Worm (Caenorhabditis elegans) whole organism, young adult: ENCODE data around the gene cyp-13B2.

Experiments used
- B0019.2 ChIP-seq: fragments of 200-800 bp; sonication (Bioruptor generic); conservative IDR thresholded peaks from 2 replicates; pipeline ENCODE4 v1.3.6; 2022; ENCODE audit warnings: missing genetic modification reagents, missing genetic modification characterization, missing compliant biosample characterization
- B0336.3 ChIP-seq: fragments of 200-800 bp; sonication (Bioruptor generic); IDR thresholded peaks from 2 replicates; pipeline ENCODE4 v1.3.6; 2022; ENCODE audit warnings: missing genetic modification characterization, missing compliant biosample characterization
- C06A6.2 ChIP-seq: fragments of 200-800 bp; sonication (Bioruptor generic); conservative IDR thresholded peaks from 2 replicates; pipeline ENCODE4 v1.3.6; 2022; ENCODE audit warnings: missing genetic modification characterization, missing compliant biosample characterization
- C17E4.6 ChIP-seq: fragments of 200-800 bp; sonication (Bioruptor generic); IDR thresholded peaks from 2 replicates; pipeline ENCODE4 v1.3.6; 2022; ENCODE audit warnings: missing genetic modification reagents, missing genetic modification characterization, missing compliant biosample characterization
- T07F8.4 ChIP-seq: sonication (generic microtip); optimal IDR thresholded peaks from 2 replicates; lab custom pipeline; 2016; ENCODE audit warnings: mild to moderate bottlenecking, missing genetic modification characterization, moderate library complexity, missing compliant biosample characterization
- Y53F4B.3 ChIP-seq: fragments of 200-800 bp; sonication (Bioruptor generic); IDR thresholded peaks from 2 replicates; pipeline ENCODE4 v1.3.6; 2022; ENCODE audit warnings: missing genetic modification reagents, missing genetic modification characterization, missing compliant biosample characterization
- Y53G8AR.9 ChIP-seq: fragments of 200-800 bp; sonication (Bioruptor generic); conservative IDR thresholded peaks from 2 replicates; pipeline ENCODE4 v1.3.6; 2022; ENCODE audit warnings: missing genetic modification reagents, missing genetic modification characterization, missing compliant biosample characterization
- Y56A3A.18 ChIP-seq: fragments of 200-800 bp; sonication (Bioruptor generic); IDR thresholded peaks from 2 replicates; pipeline ENCODE4 v1.3.6; 2022; ENCODE audit warnings: missing genetic modification reagents, missing genetic modification characterization, missing compliant biosample characterization
- akir-1 ChIP-seq: fragments of 200-800 bp; sonication (Bioruptor generic); optimal IDR thresholded peaks from 2 replicates; lab custom pipeline; 2018; ENCODE audit warnings: mild to moderate bottlenecking, missing genetic modification characterization, moderate library complexity, missing compliant biosample characterization
- aptf-3 ChIP-seq: fragments of 200-800 bp; sonication (Bioruptor generic); IDR thresholded peaks from 2 replicates; pipeline ENCODE4 v1.3.6; 2022; ENCODE audit warnings: missing genetic modification characterization, missing compliant biosample characterization
- atf-7 ChIP-seq: sonication (generic microtip); optimal IDR thresholded peaks from 2 replicates; lab custom pipeline; 2017; ENCODE audit warnings: mild to moderate bottlenecking, missing genetic modification characterization, missing compliant biosample characterization
- athp-1 ChIP-seq: sonication (generic microtip); optimal IDR thresholded peaks from 2 replicates; lab custom pipeline; 2017; ENCODE audit warnings: mild to moderate bottlenecking, missing genetic modification characterization, missing compliant biosample characterization
- attf-3 ChIP-seq: fragments of 200-800 bp; sonication (Bioruptor generic); conservative IDR thresholded peaks from 2 replicates; pipeline ENCODE4 v1.3.6; 2022; ENCODE audit warnings: missing genetic modification reagents, missing genetic modification characterization, missing compliant biosample characterization
- bed-1 ChIP-seq: fragments of 200-800 bp; sonication (Bioruptor generic); IDR thresholded peaks from 2 replicates; pipeline ENCODE4 v1.3.6; 2022; ENCODE audit warnings: missing genetic modification reagents, missing genetic modification characterization, missing compliant biosample characterization
- cebp-1 ChIP-seq, 2 experiments: fragments of 200-800 bp in 1 of 2; sonication (Bioruptor generic) in 1 of 2; sonication (generic microtip) in 1 of 2; IDR thresholded peaks in 1 of 2; optimal IDR thresholded peaks in 1 of 2; 2 replicates each; pipeline versions ENCODE4 v1.3.6 to Lab custom; 2017 to 2022; ENCODE audit warnings: missing compliant biosample characterization in 2 of 2, missing genetic modification characterization in 2 of 2, mild to moderate bottlenecking in 1 of 2, missing genetic modification reagents in 1 of 2, moderate library complexity in 1 of 2
- ceh-100 ChIP-seq: fragments of 200-800 bp; sonication (Bioruptor generic); IDR thresholded peaks from 2 replicates; pipeline ENCODE4 v1.3.6; 2022; ENCODE audit warnings: missing genetic modification reagents, missing genetic modification characterization, missing compliant biosample characterization
- die-1 ChIP-seq: sonication (generic microtip); optimal IDR thresholded peaks from 2 replicates; lab custom pipeline; 2016; ENCODE audit warnings: missing genotype, mild to moderate bottlenecking, missing genetic modification characterization, missing compliant biosample characterization
- dpff-1 ChIP-seq: sonication (generic microtip); optimal IDR thresholded peaks from 2 replicates; lab custom pipeline; 2017; ENCODE audit warnings: mild to moderate bottlenecking, missing genetic modification characterization, missing compliant biosample characterization
- gei-17 ChIP-seq: fragments of 200-800 bp; sonication (Bioruptor generic); optimal IDR thresholded peaks from 2 replicates; lab custom pipeline; 2018; ENCODE audit warnings: mild to moderate bottlenecking, missing genetic modification characterization, missing compliant biosample characterization
- hlh-12 ChIP-seq: sonication (generic microtip); optimal IDR thresholded peaks from 2 replicates; lab custom pipeline; 2016; ENCODE audit warnings: missing genetic modification characterization, missing compliant biosample characterization
- hmg-1.2 ChIP-seq: fragments of 200-800 bp; sonication (Bioruptor generic); IDR thresholded peaks from 2 replicates; pipeline ENCODE4 v1.3.6; 2022; ENCODE audit warnings: missing genetic modification reagents, missing genetic modification characterization, missing compliant biosample characterization
- hrde-1 ChIP-seq: sonication (generic microtip); optimal IDR thresholded peaks from 2 replicates; lab custom pipeline; 2016; ENCODE audit warnings: missing genetic modification characterization, mild to moderate bottlenecking, missing compliant biosample characterization, moderate library complexity, missing genotype, missing genetic modification reagents, borderline replicate concordance
- hsf-1 ChIP-seq: fragments of 200-800 bp; sonication (Bioruptor generic); IDR thresholded peaks from 2 replicates; pipeline ENCODE4 v1.3.6; 2022; ENCODE audit warnings: missing genetic modification reagents, missing genetic modification characterization, missing compliant biosample characterization
- lag-1 ChIP-seq: fragments of 200-800 bp; sonication (Bioruptor generic); IDR thresholded peaks from 2 replicates; pipeline ENCODE4 v1.3.6; 2022; ENCODE audit warnings: missing genetic modification reagents, missing genetic modification characterization, missing compliant biosample characterization
- lin-35 ChIP-seq, 3 experiments: fragments of 150-350 bp in 2 of 3; sonication (generic microtip) in 1 of 3; optimal IDR thresholded peaks; 2 replicates each; lab custom pipeline; 2014 to 2018; ENCODE audit warnings: missing biosample characterization in 3 of 3, missing genetic modification characterization in 3 of 3, missing genetic modification reagents in 3 of 3
- lir-1 ChIP-seq: fragments of 200-800 bp; sonication (Bioruptor generic); conservative IDR thresholded peaks from 2 replicates; pipeline ENCODE4 v1.3.6; 2022; ENCODE audit warnings: missing genetic modification reagents, missing genetic modification characterization, missing compliant biosample characterization
- lsl-1 ChIP-seq: fragments of 200-800 bp; sonication (Bioruptor generic); optimal IDR thresholded peaks from 2 replicates; lab custom pipeline; 2018; ENCODE audit warnings: mild to moderate bottlenecking, missing genetic modification characterization, moderate library complexity, missing compliant biosample characterization
- madf-8 ChIP-seq: fragments of 200-800 bp; sonication (Bioruptor generic); conservative IDR thresholded peaks from 2 replicates; pipeline ENCODE4 v1.3.6; 2022; ENCODE audit warnings: missing genetic modification reagents, missing genetic modification characterization, missing compliant biosample characterization
- nfya-2 ChIP-seq: fragments of 200-800 bp; sonication (Bioruptor generic); IDR thresholded peaks from 2 replicates; pipeline ENCODE4 v1.3.6; 2022; ENCODE audit warnings: missing genetic modification reagents, missing genetic modification characterization, missing compliant biosample characterization
- nhr-80 ChIP-seq: sonication (generic microtip); optimal IDR thresholded peaks from 2 replicates; lab custom pipeline; 2016; ENCODE audit warnings: missing genetic modification characterization, missing compliant biosample characterization
- pha-4 ChIP-seq: fragments of 150-350 bp; sonication (generic microtip); optimal IDR thresholded peaks from 2 replicates; lab custom pipeline; 2014; ENCODE audit warnings: missing biosample characterization, missing genetic modification reagents, missing genetic modification characterization
- repo-1 ChIP-seq: sonication (generic microtip); optimal IDR thresholded peaks from 2 replicates; lab custom pipeline; 2017; ENCODE audit warnings: mild to moderate bottlenecking, missing genetic modification characterization, missing compliant biosample characterization
- snpc-1.3 ChIP-seq: sonication (generic microtip); optimal IDR thresholded peaks from 2 replicates; lab custom pipeline; 2017; ENCODE audit warnings: missing genetic modification characterization, mild to moderate bottlenecking, missing compliant biosample characterization, antibody characterized with exemption, moderate library complexity, missing genotype, missing genetic modification reagents; ENCODE audit not compliant: insufficient read depth
- snpc-3.4 ChIP-seq: sonication (generic microtip); optimal IDR thresholded peaks from 2 replicates; lab custom pipeline; 2017; ENCODE audit warnings: missing genetic modification characterization, mild to moderate bottlenecking, missing compliant biosample characterization, antibody characterized with exemption, moderate library complexity, missing genotype, missing genetic modification reagents
- somi-1 ChIP-seq: fragments of 200-800 bp; sonication (Bioruptor generic); optimal IDR thresholded peaks from 2 replicates; lab custom pipeline; 2018; ENCODE audit warnings: mild to moderate bottlenecking, missing genetic modification characterization, missing compliant biosample characterization
- sptf-2 ChIP-seq: fragments of 200-800 bp; sonication (Bioruptor generic); optimal IDR thresholded peaks from 2 replicates; lab custom pipeline; 2018; ENCODE audit warnings: mild to moderate bottlenecking, missing genetic modification characterization, missing compliant biosample characterization
- tbx-9 ChIP-seq: sonication (generic microtip); optimal IDR thresholded peaks from 2 replicates; lab custom pipeline; 2016; ENCODE audit warnings: borderline replicate concordance, missing genetic modification characterization, inconsistent platforms, missing compliant biosample characterization
- tlf-1 ChIP-seq: fragments of 200-800 bp; sonication (Bioruptor generic); optimal IDR thresholded peaks from 2 replicates; lab custom pipeline; 2018; ENCODE audit warnings: mild to moderate bottlenecking, missing genetic modification characterization, missing compliant biosample characterization
- xnd-1 ChIP-seq: sonication (generic microtip); optimal IDR thresholded peaks from 2 replicates; lab custom pipeline; 2016; ENCODE audit warnings: missing genotype, missing genetic modification reagents, missing genetic modification characterization, missing compliant biosample characterization
- ztf-18 ChIP-seq: sonication (generic microtip); optimal IDR thresholded peaks from 2 replicates; lab custom pipeline; 2016; ENCODE audit warnings: missing genotype, mild to moderate bottlenecking, missing genetic modification characterization, missing compliant biosample characterization
- ztf-22 ChIP-seq: fragments of 200-800 bp; sonication (Bioruptor generic); optimal IDR thresholded peaks from 2 replicates; lab custom pipeline; 2018; ENCODE audit warnings: mild to moderate bottlenecking, missing genetic modification characterization, moderate library complexity, missing compliant biosample characterization
- ztf-25 ChIP-seq: fragments of 200-800 bp; sonication (Bioruptor generic); IDR thresholded peaks from 2 replicates; pipeline ENCODE4 v1.3.6; 2022; ENCODE audit warnings: missing genetic modification reagents, missing genetic modification characterization, missing compliant biosample characterization
- ztf-26 ChIP-seq: sonication (generic microtip); optimal IDR thresholded peaks from 2 replicates; lab custom pipeline; 2017; ENCODE audit warnings: missing genetic modification characterization, missing compliant biosample characterization
- ztf-28 ChIP-seq: fragments of 200-800 bp; sonication (Bioruptor generic); IDR thresholded peaks from 2 replicates; pipeline ENCODE4 v1.3.6; 2022; ENCODE audit warnings: missing genetic modification reagents, missing genetic modification characterization, missing compliant biosample characterization

cyp-13B2 gene

ce11 chrX:14225273-14225672, at the start of gene cyp-13B2:
TSS of gene cyp-13B2 (plus strand) at chrX:14225573.
- TF ChIP-seq dpff-1 (tag; lab: Kevin White, UChicago) (no peak), B0019.2 (no peak), hrde-1 (tag; lab: Kevin White, UChicago) (no peak), pha-4 (no peak), lin-35 (GFP tag; optimal IDR thresholded peaks at IDR 0.05; lab: Kevin White, UChicago) (no peak), lir-1 (GFP tag; lab: Robert Waterston, UW) (no peak), somi-1 (GFP tag; lab: Kevin White, UChicago) (no peak), nfya-2 (GFP tag; lab: Robert Waterston, UW) (no peak), ceh-100 (no peak), cebp-1 (GFP tag; IDR thresholded peaks at IDR 0.05; lab: Robert Waterston, UW) (no peak), cebp-1 (tag; optimal IDR thresholded peaks at IDR 0.05; lab: Kevin White, UChicago) (no peak), bed-1 (GFP tag; lab: Robert Waterston, UW) (no peak), B0336.3 (GFP tag; lab: Robert Waterston, UW) (no peak), aptf-3 (no peak), C06A6.2 (GFP tag; lab: Robert Waterston, UW) (no peak), hmg-1.2 (GFP tag; lab: Robert Waterston, UW) (no peak)

ce11 chrX:14175740-14176139, 49.6 kb upstream of the cyp-13B2 start, which contains the start of gene C37E2.2:
TSS of gene C37E2.2 (plus strand) at chrX:14176040.
- no peak for TF ChIP-seq gei-17 (GFP tag; lab: Kevin White, UChicago)
- TF ChIP-seq xnd-1, result no peak
- TF ChIP-seq lag-1 (GFP tag; lab: Robert Waterston, UW), result no peak
- TF ChIP-seq snpc-3.4, result no peak

- TF ChIP-seq hsf-1 (GFP tag; lab: Robert Waterston, UW), result no peak
- no peak for TF ChIP-seq Y53F4B.3
- no peak for TF ChIP-seq ztf-26 (tag; lab: Kevin White, UChicago)
- no peak for TF ChIP-seq nfya-2 (GFP tag; lab: Robert Waterston, UW)
- TF ChIP-seq ztf-25 (GFP tag; lab: Robert Waterston, UW), result no peak
- TF ChIP-seq B0019.2, result no peak
- TF ChIP-seq hlh-12 (tag; lab: Kevin White, UChicago), result no peak
- no peak for TF ChIP-seq atf-7 (tag; lab: Kevin White, UChicago)
- TF ChIP-seq athp-1 (tag; lab: Kevin White, UChicago), result no peak
- no peak for TF ChIP-seq nhr-80
- TF ChIP-seq T07F8.4 (tag; lab: Kevin White, UChicago), result no peak
- no peak for TF ChIP-seq cebp-1 (GFP tag; IDR thresholded peaks at IDR 0.05; lab: Robert Waterston, UW)
- no peak for TF ChIP-seq cebp-1 (tag; optimal IDR thresholded peaks at IDR 0.05; lab: Kevin White, UChicago)
- TF ChIP-seq lsl-1, result no peak
- TF ChIP-seq tlf-1, result no peak
- no peak for TF ChIP-seq madf-8
- no peak for TF ChIP-seq dpff-1 (tag; lab: Kevin White, UChicago)
- no peak for TF ChIP-seq repo-1 (tag; lab: Kevin White, UChicago)
- TF ChIP-seq hmg-1.2 (GFP tag; lab: Robert Waterston, UW), result no peak
Observed at ce11 chrX:14178688-14179087, 46.7 kb upstream of the cyp-13B2 start, which contains the start of gene C37E2.10. TSS of gene C37E2.10 (plus strand) at chrX:14178988.

ce11 chrX:14179488-14179887, 45.9 kb upstream of the cyp-13B2 start:
- TF ChIP-seq hmg-1.2 (GFP tag; lab: Robert Waterston, UW) (no peak), tbx-9 (tag; lab: Kevin White, UChicago) (no peak), ztf-28 (GFP tag; lab: Robert Waterston, UW) (no peak), die-1 (tag; lab: Kevin White, UChicago) (no peak), akir-1 (GFP tag; lab: Kevin White, UChicago) (no peak), C17E4.6 (GFP tag; lab: Robert Waterston, UW) (no peak), ztf-18 (tag; lab: Kevin White, UChicago) (no peak), nhr-80 (no peak), Y56A3A.18 (GFP tag; lab: Robert Waterston, UW) (no peak), Y53G8AR.9 (GFP tag; lab: Robert Waterston, UW) (no peak), ztf-22 (GFP tag; lab: Kevin White, UChicago) (no peak), attf-3 (no peak), sptf-2 (no peak), snpc-1.3 (tag; lab: Kevin White, UChicago) (no peak), aptf-3 (no peak)
